Fruit fly (Drosophila melanogaster) whole organism, embryonic: ENCODE results near the gene Spc105R.

ENCODE experiments used
- Ada2b ChIP-seq: fragments of 200-800 bp; sonication (Bioruptor generic); IDR thresholded peaks from 2 replicates; pipeline ENCODE4 v1.3.6; 2022; ENCODE audit warnings: missing biosample characterization, missing genetic modification characterization
- CG10462 ChIP-seq: fragments of 200-800 bp; sonication (Bioruptor generic); optimal IDR thresholded peaks from 2 replicates; lab custom pipeline; 2016; ENCODE audit warnings: missing biosample characterization, missing genetic modification characterization
- CG11696 ChIP-seq: fragments of 200-800 bp; sonication (Bioruptor generic); IDR thresholded peaks from 2 replicates; pipeline ENCODE4 v1.3.6; 2022; ENCODE audit warnings: missing biosample characterization, missing genetic modification characterization
- CG13624 ChIP-seq: fragments of 200-800 bp; sonication (Bioruptor generic); optimal IDR thresholded peaks from 2 replicates; lab custom pipeline; 2016; ENCODE audit warnings: missing biosample characterization, missing genetic modification characterization
- CG15479 ChIP-seq: fragments of 200-800 bp; sonication (Bioruptor generic); optimal IDR thresholded peaks from 3 replicates; lab custom pipeline; 2019; ENCODE audit warnings: missing biosample characterization, mild to moderate bottlenecking, missing genetic modification characterization, moderate library complexity
- CG1647 ChIP-seq: fragments of 200-800 bp; sonication (Bioruptor generic); optimal IDR thresholded peaks from 3 replicates; lab custom pipeline; 2016; ENCODE audit warnings: missing biosample characterization, missing genetic modification characterization
- CG18262 ChIP-seq: fragments of 200-800 bp; optimal IDR thresholded peaks from 3 replicates; lab custom pipeline; 2019; ENCODE audit warnings: missing biosample characterization, mild to moderate bottlenecking, missing genetic modification characterization, moderate library complexity
- CG31388 ChIP-seq: fragments of 200-800 bp; sonication (Bioruptor generic); optimal IDR thresholded peaks from 2 replicates; lab custom pipeline; 2016; ENCODE audit warnings: missing biosample characterization, missing genetic modification characterization
- CG31441 ChIP-seq: fragments of 200-800 bp; sonication (Bioruptor generic); IDR thresholded peaks from 2 replicates; pipeline ENCODE4 v1.3.6; 2022; ENCODE audit warnings: missing biosample characterization, missing genetic modification characterization
- CG4707 ChIP-seq: fragments of 200-800 bp; sonication (Bioruptor generic); optimal IDR thresholded peaks from 2 replicates; lab custom pipeline; 2018; ENCODE audit warnings: missing biosample characterization, mild to moderate bottlenecking, missing genetic modification characterization, moderate library complexity
- CG4730 ChIP-seq: fragments of 200-800 bp; sonication (Bioruptor generic); IDR thresholded peaks from 2 replicates; pipeline ENCODE4 v1.3.6; 2022; ENCODE audit warnings: missing biosample characterization, missing genetic modification characterization
- CG6272 ChIP-seq: fragments of 200-800 bp; sonication (Bioruptor generic); IDR thresholded peaks from 2 replicates; pipeline ENCODE4 v1.3.6; 2022; ENCODE audit warnings: missing biosample characterization, missing genetic modification characterization
- CG7271 ChIP-seq: fragments of 200-800 bp; sonication (Bioruptor generic); optimal IDR thresholded peaks from 2 replicates; lab custom pipeline; 2018; ENCODE audit warnings: missing biosample characterization, mild to moderate bottlenecking, missing genetic modification characterization, moderate library complexity
- CG8765 ChIP-seq: fragments of 200-800 bp; sonication (Bioruptor generic); IDR thresholded peaks from 2 replicates; pipeline ENCODE4 v1.3.6; 2022; ENCODE audit warnings: missing biosample characterization, missing genetic modification characterization
- CG9932 ChIP-seq: fragments of 200-800 bp; sonication (Bioruptor generic); IDR thresholded peaks from 2 replicates; pipeline ENCODE4 v1.3.6; 2022; ENCODE audit warnings: missing biosample characterization, missing genetic modification characterization
- CkIIα-i1 ChIP-seq: fragments of 200-800 bp; sonication (Bioruptor generic); IDR thresholded peaks from 2 replicates; pipeline ENCODE4 v1.3.6; 2022; ENCODE audit warnings: missing biosample characterization, missing genetic modification characterization
- Dad ChIP-seq: fragments of 200-800 bp; sonication (Bioruptor generic); optimal IDR thresholded peaks from 3 replicates; lab custom pipeline; 2016; ENCODE audit warnings: missing biosample characterization, missing genetic modification characterization
- Dref ChIP-seq: fragments of 200-800 bp; sonication (Bioruptor generic); IDR thresholded peaks from 2 replicates; pipeline ENCODE4 v1.3.6; 2022; ENCODE audit warnings: missing biosample characterization, missing genetic modification characterization
- Gug ChIP-seq: fragments of 200-800 bp; sonication (Bioruptor generic); IDR thresholded peaks from 4 replicates; pipeline ENCODE4 v1.3.6; 2022; ENCODE audit warnings: missing biosample characterization, missing genetic modification characterization
- MBD-R2 ChIP-seq: fragments of 200-800 bp; sonication (Bioruptor generic); IDR thresholded peaks from 2 replicates; pipeline ENCODE4 v1.3.6; 2022; ENCODE audit warnings: missing biosample characterization, missing genetic modification characterization
- Meics ChIP-seq: fragments of 200-800 bp; sonication (Bioruptor generic); optimal IDR thresholded peaks from 2 replicates; lab custom pipeline; 2017; ENCODE audit warnings: missing biosample characterization, mild to moderate bottlenecking, missing genetic modification characterization
- Nf-YB ChIP-seq: fragments of 200-800 bp; sonication (Bioruptor generic); optimal IDR thresholded peaks from 3 replicates; lab custom pipeline; 2019; ENCODE audit warnings: missing biosample characterization, mild to moderate bottlenecking, missing genetic modification characterization, moderate library complexity
- Opbp ChIP-seq: fragments of 200-800 bp; sonication (Bioruptor generic); IDR thresholded peaks from 3 replicates; pipeline ENCODE4 v1.3.6; 2022; ENCODE audit warnings: missing biosample characterization, missing genetic modification characterization; ENCODE audit not compliant: partially characterized antibody
- Optix ChIP-seq: fragments of 200-800 bp; sonication (Bioruptor generic); IDR thresholded peaks from 3 replicates; pipeline ENCODE4 v1.3.6; 2022; ENCODE audit warnings: missing biosample characterization, missing genetic modification characterization
- Rx ChIP-seq: fragments of 200-800 bp; sonication (Bioruptor generic); IDR thresholded peaks from 2 replicates; pipeline ENCODE4 v1.3.6; 2022; ENCODE audit warnings: missing biosample characterization, missing genetic modification characterization
- bsh ChIP-seq, 2 experiments: fragments of 200-800 bp; sonication (Bioruptor generic); optimal IDR thresholded peaks; 2 replicates each; lab custom pipeline; 2017 to 2018; ENCODE audit warnings: mild to moderate bottlenecking in 2 of 2, missing biosample characterization in 2 of 2, missing genetic modification characterization in 2 of 2, moderate library complexity in 1 of 2
- croc ChIP-seq: fragments of 200-800 bp; sonication (Bioruptor generic); conservative IDR thresholded peaks from 3 replicates; pipeline ENCODE4 v1.3.6; 2022; ENCODE audit warnings: missing biosample characterization, missing genetic modification characterization
- danr ChIP-seq: fragments of 200-800 bp; sonication (Bioruptor generic); IDR thresholded peaks from 2 replicates; pipeline ENCODE4 v1.3.6; 2022; ENCODE audit warnings: missing biosample characterization, missing genetic modification characterization
- dimm ChIP-seq: fragments of 200-800 bp; sonication (Bioruptor generic); IDR thresholded peaks from 2 replicates; pipeline ENCODE4 v1.3.6; 2022; ENCODE audit warnings: missing biosample characterization, missing genetic modification characterization
- dmrt11E ChIP-seq: fragments of 200-800 bp; sonication (Bioruptor generic); optimal IDR thresholded peaks from 3 replicates; lab custom pipeline; 2018; ENCODE audit warnings: missing biosample characterization, mild to moderate bottlenecking, missing genetic modification characterization, moderate library complexity
- eyg ChIP-seq: fragments of 200-800 bp; sonication (Bioruptor generic); optimal IDR thresholded peaks from 3 replicates; lab custom pipeline; 2016; ENCODE audit warnings: missing biosample characterization, missing genetic modification characterization
- gcm ChIP-seq: fragments of 200-800 bp; sonication (Bioruptor generic); optimal IDR thresholded peaks from 2 replicates; lab custom pipeline; 2019; ENCODE audit warnings: missing biosample characterization, mild to moderate bottlenecking, missing genetic modification characterization, moderate library complexity
- gfzf ChIP-seq: fragments of 200-800 bp; sonication (Bioruptor generic); optimal IDR thresholded peaks from 2 replicates; lab custom pipeline; 2016; ENCODE audit warnings: missing biosample characterization, mild to moderate bottlenecking, missing genetic modification characterization, moderate library complexity
- hkb ChIP-seq, 2 experiments: fragments of 200-800 bp in 1 of 2; fragments of >200 bp in 1 of 2; sonication (Bioruptor generic) in 1 of 2; IDR thresholded peaks in 1 of 2; optimal IDR thresholded peaks in 1 of 2; 2 replicates each; pipeline versions ENCODE4 v1.3.6 to Lab custom; 2017 to 2022; ENCODE audit warnings: missing biosample characterization in 1 of 2, missing genetic modification characterization in 1 of 2
- insv ChIP-seq, 2 experiments: fragments of 200-800 bp; sonication (Bioruptor generic); optimal IDR thresholded peaks; 3 replicates each; lab custom pipeline; 2016 to 2018; ENCODE audit warnings: missing biosample characterization in 2 of 2, missing genetic modification characterization in 2 of 2
- kay ChIP-seq: fragments of 200-800 bp; sonication (Bioruptor generic); optimal IDR thresholded peaks from 2 replicates; lab custom pipeline; 2016; ENCODE audit warnings: missing biosample characterization, missing genetic modification characterization
- lilli ChIP-seq: fragments of 200-800 bp; sonication (Bioruptor generic); optimal IDR thresholded peaks from 3 replicates; lab custom pipeline; 2016; ENCODE audit warnings: missing biosample characterization, missing genetic modification characterization
- lov ChIP-seq, 2 experiments: fragments of 200-800 bp in 1 of 2; fragments of >200 bp in 1 of 2; sonication (Bioruptor generic) in 1 of 2; IDR thresholded peaks in 1 of 2; optimal IDR thresholded peaks in 1 of 2; 2 replicates in 1 of 2; 3 replicates in 1 of 2; pipeline versions ENCODE4 v1.3.6 to Lab custom; 2017 to 2022; ENCODE audit warnings: missing biosample characterization in 1 of 2, missing genetic modification characterization in 1 of 2
- nmo ChIP-seq: fragments of 200-800 bp; sonication (Bioruptor generic); optimal IDR thresholded peaks from 2 replicates; lab custom pipeline; 2018; ENCODE audit warnings: missing biosample characterization, mild to moderate bottlenecking, missing genetic modification characterization, moderate library complexity
- phol ChIP-seq: fragments of 200-800 bp; sonication (Bioruptor generic); optimal IDR thresholded peaks from 3 replicates; lab custom pipeline; 2018; ENCODE audit warnings: missing biosample characterization, mild to moderate bottlenecking, missing genetic modification characterization, moderate library complexity
- pum ChIP-seq: fragments of 200-800 bp; sonication (Bioruptor generic); optimal IDR thresholded peaks from 2 replicates; lab custom pipeline; 2016; ENCODE audit warnings: missing biosample characterization, missing genetic modification characterization
- salm ChIP-seq: fragments of 200-800 bp; sonication (Bioruptor generic); optimal IDR thresholded peaks from 2 replicates; lab custom pipeline; 2018; ENCODE audit warnings: missing biosample characterization, mild to moderate bottlenecking, missing genetic modification characterization
- sc ChIP-seq, 3 experiments: fragments of >200 bp in 2 of 3; fragments of 200-800 bp in 1 of 3; sonication (Bioruptor generic) in 1 of 3; optimal IDR thresholded peaks; 2 replicates in 2 of 3; 3 replicates in 1 of 3; lab custom pipeline; 2017; ENCODE audit warnings: mild to moderate bottlenecking in 1 of 3, missing biosample characterization in 1 of 3, missing genetic modification characterization in 1 of 3, missing genetic modification reagents in 1 of 3
- slou ChIP-seq: fragments of 200-800 bp; sonication (Bioruptor generic); optimal IDR thresholded peaks from 3 replicates; lab custom pipeline; 2016; ENCODE audit warnings: missing biosample characterization, missing genetic modification characterization
- ttk ChIP-seq: fragments of 200-800 bp; sonication (Bioruptor generic); IDR thresholded peaks from 2 replicates; pipeline ENCODE4 v2.1.2; 2022; ENCODE audit warnings: missing biosample characterization, missing genetic modification characterization
- wdn ChIP-seq: fragments of 200-800 bp; sonication (Bioruptor generic); IDR thresholded peaks from 2 replicates; pipeline ENCODE4 v1.3.6; 2022; ENCODE audit warnings: missing biosample characterization, missing genetic modification characterization
- wor ChIP-seq: fragments of 200-800 bp; sonication (Bioruptor generic); IDR thresholded peaks from 2 replicates; pipeline ENCODE4 v1.3.6; 2022; ENCODE audit warnings: missing biosample characterization, missing genetic modification characterization

The Spc105R gene

dm6 chr3L:20771891-20772646, 28.1 kb upstream of the Spc105R start (continued):
- TF ChIP-seq CG1647 (GFP tag; lab: Kevin White, UChicago) (peak; percentile 46), CG7271 (no peak), Meics (GFP tag; lab: Kevin White, UChicago) (peak; percentile 84), sc (optimal IDR thresholded peaks at IDR 0.05; lab: Kevin White, UChicago) (no peak), sc (GFP tag; optimal IDR thresholded peaks at IDR 0.05; lab: Kevin White, UChicago) (peak; percentile 70), wor (peak; percentile 66), Dref (GFP tag; lab: Robert Waterston, UW) (no peak), wdn (GFP tag; lab: Robert Waterston, UW) (peak; percentile 58; the same call in 1 of the 2 replicates), gfzf (GFP tag; lab: Kevin White, UChicago) (no peak), CG10462 (GFP tag; lab: Kevin White, UChicago) (peak; percentile 65), Opbp (0 out of 3 replicates have a peak, but pooled peaks have one; percentile 22), Rx (GFP tag; lab: Robert Waterston, UW) (peak; percentile 67; the same call in 1 of the 2 replicates), croc (GFP tag; lab: Robert Waterston, UW) (0 out of 3 replicates have a peak, but pooled peaks have one; percentile 13), danr (GFP tag; lab: Robert Waterston, UW) (peak; percentile 55), CkIIα-i1 (GFP tag; lab: Robert Waterston, UW) (no peak), dmrt11E (tag; lab: Kevin White, UChicago) (peak; percentile 70), salm (peak; percentile 67), eyg (GFP tag; lab: Kevin White, UChicago) (peak; percentile 64), CG31441 (GFP tag; lab: Robert Waterston, UW) (peak; percentile 81), CG6272 (GFP tag; lab: Robert Waterston, UW) (peak; percentile 26; the same call in 1 of the 2 replicates), bsh (GFP tag; optimal IDR thresholded peaks at IDR 0.05; lab: Kevin White, UChicago) (peak; percentile 2 to 82), lilli (GFP tag; lab: Kevin White, UChicago) (peak; percentile 84), Gug (peak; percentile 71; the same call in 3 of the 4 replicates), Dad (GFP tag; lab: Kevin White, UChicago) (peak; percentile 69), Nf-YB (GFP tag; lab: Kevin White, UChicago) (peak; percentile 51), CG18262 (peak; percentile 86), MBD-R2 (GFP tag; lab: Robert Waterston, UW) (peak; percentile 46; the same call in 1 of the 2 replicates), CG11696 (GFP tag; lab: Robert Waterston, UW) (peak; percentile 98), slou (no peak), dimm (GFP tag; lab: Robert Waterston, UW) (peak; percentile 51), nmo (GFP tag; lab: Kevin White, UChicago) (peak; percentile 80), insv (GFP tag; optimal IDR thresholded peaks at IDR 0.05; lab: Kevin White, UChicago) (peak in 1 of 2 experiments; percentile 25), kay (GFP tag; lab: Kevin White, UChicago) (peak; percentile 50), pum (GFP tag; lab: Kevin White, UChicago) (peak; percentile 51), CG4707 (GFP tag; lab: Kevin White, UChicago) (peak; percentile 70), CG9932 (GFP tag; lab: Robert Waterston, UW) (peak; percentile 69), CG15479 (GFP tag; lab: Kevin White, UChicago) (no peak), CG8765 (GFP tag; lab: Robert Waterston, UW) (no peak), phol (no peak), Ada2b (GFP tag; lab: Robert Waterston, UW) (peak; percentile 82), ttk (GFP tag; lab: Robert Waterston, UW) (peak; percentile 55), CG13624 (peak; percentile 57), lov (optimal IDR thresholded peaks at IDR 0.05; lab: Kevin White, UChicago) (no peak), lov (GFP tag; IDR thresholded peaks at IDR 0.05; lab: Robert Waterston, UW) (peak; percentile 78; the same call in 2 of the 3 replicates), hkb (optimal IDR thresholded peaks at IDR 0.05; lab: Kevin White, UChicago) (no peak), hkb (GFP tag; IDR thresholded peaks at IDR 0.05; lab: Robert Waterston, UW) (peak; percentile 94), gcm (GFP tag; lab: Kevin White, UChicago) (peak; percentile 67), CG4730 (GFP tag; lab: Robert Waterston, UW) (peak; percentile 57; the same call in 1 of the 2 replicates), Optix (GFP tag; lab: Robert Waterston, UW) (0 out of 3 replicates have a peak, but pooled peaks have one; percentile 44), CG31388 (GFP tag; lab: Kevin White, UChicago) (peak; percentile 32)
